Worm (Caenorhabditis elegans) whole organism, young adult: ENCODE data around the gene rin-1.

Experiments used
- F49E8.2 ChIP-seq: sonication (generic microtip); optimal IDR thresholded peaks from 3 replicates; lab custom pipeline; 2017; ENCODE audit warnings: missing genetic modification characterization, mild to moderate bottlenecking, missing compliant biosample characterization, antibody characterized with exemption, moderate library complexity; ENCODE audit not compliant: insufficient read depth
- ama-1 ChIP-seq, 3 experiments: fragments of 150-350 bp in 1 of 3; sonication (generic microtip) in 2 of 3; optimal IDR thresholded peaks; 2 replicates each; lab custom pipeline; 2014 to 2018; ENCODE audit warnings: missing biosample characterization in 2 of 3, missing genetic modification characterization in 2 of 3, missing genetic modification reagents in 2 of 3
- dpl-1 ChIP-seq: fragments of 150-350 bp; optimal IDR thresholded peaks from 2 replicates; lab custom pipeline; 2014; ENCODE audit warnings: missing biosample characterization, missing genetic modification reagents, missing genetic modification characterization
- egl-18 ChIP-seq: fragments of 200-800 bp; sonication (Bioruptor generic); IDR thresholded peaks from 2 replicates; pipeline ENCODE4 v1.3.6; 2022; ENCODE audit warnings: missing genetic modification reagents, missing genetic modification characterization, missing compliant biosample characterization
- hmg-1.2 ChIP-seq: fragments of 200-800 bp; sonication (Bioruptor generic); IDR thresholded peaks from 2 replicates; pipeline ENCODE4 v1.3.6; 2022; ENCODE audit warnings: missing genetic modification reagents, missing genetic modification characterization, missing compliant biosample characterization
- hmg-20 ChIP-seq: fragments of 200-800 bp; sonication (Bioruptor generic); IDR thresholded peaks from 2 replicates; pipeline ENCODE4 v1.3.6; 2022; ENCODE audit warnings: missing genetic modification reagents, missing genetic modification characterization, missing compliant biosample characterization
- lin-26 ChIP-seq: fragments of 200-800 bp; sonication (Bioruptor generic); IDR thresholded peaks from 2 replicates; pipeline ENCODE4 v1.3.6; 2022; ENCODE audit warnings: missing genetic modification reagents, missing genetic modification characterization, missing compliant biosample characterization
- lsl-1 ChIP-seq: fragments of 200-800 bp; sonication (Bioruptor generic); optimal IDR thresholded peaks from 2 replicates; lab custom pipeline; 2018; ENCODE audit warnings: mild to moderate bottlenecking, missing genetic modification characterization, moderate library complexity, missing compliant biosample characterization
- nhr-120 ChIP-seq: fragments of 200-800 bp; sonication (Bioruptor generic); IDR thresholded peaks from 2 replicates; pipeline ENCODE4 v1.3.6; 2022; ENCODE audit warnings: missing genetic modification characterization, missing compliant biosample characterization
- sea-2 ChIP-seq: fragments of 200-800 bp; sonication (Bioruptor generic); IDR thresholded peaks from 2 replicates; pipeline ENCODE4 v1.3.6; 2022; ENCODE audit warnings: missing genetic modification characterization, missing compliant biosample characterization
- snpc-4 ChIP-seq, 5 experiments: fragments of 150-350 bp in 1 of 5; sonication (generic microtip) in 4 of 5; optimal IDR thresholded peaks; 2 replicates each; lab custom pipeline; 2014 to 2018; ENCODE audit warnings: missing genetic modification characterization in 5 of 5, missing biosample characterization in 3 of 5, antibody characterized with exemption in 2 of 5, mild to moderate bottlenecking in 2 of 5, missing compliant biosample characterization in 2 of 5, missing genotype in 2 of 5, moderate library complexity in 2 of 5, missing genetic modification reagents in 1 of 5
- xnd-1 ChIP-seq: sonication (generic microtip); optimal IDR thresholded peaks from 2 replicates; lab custom pipeline; 2016; ENCODE audit warnings: missing genotype, missing genetic modification reagents, missing genetic modification characterization, missing compliant biosample characterization
- ztf-6 ChIP-seq: fragments of 200-800 bp; sonication (Bioruptor generic); IDR thresholded peaks from 2 replicates; pipeline ENCODE4 v1.3.6; 2022; ENCODE audit warnings: missing genetic modification reagents, missing genetic modification characterization, missing compliant biosample characterization

DNA sequence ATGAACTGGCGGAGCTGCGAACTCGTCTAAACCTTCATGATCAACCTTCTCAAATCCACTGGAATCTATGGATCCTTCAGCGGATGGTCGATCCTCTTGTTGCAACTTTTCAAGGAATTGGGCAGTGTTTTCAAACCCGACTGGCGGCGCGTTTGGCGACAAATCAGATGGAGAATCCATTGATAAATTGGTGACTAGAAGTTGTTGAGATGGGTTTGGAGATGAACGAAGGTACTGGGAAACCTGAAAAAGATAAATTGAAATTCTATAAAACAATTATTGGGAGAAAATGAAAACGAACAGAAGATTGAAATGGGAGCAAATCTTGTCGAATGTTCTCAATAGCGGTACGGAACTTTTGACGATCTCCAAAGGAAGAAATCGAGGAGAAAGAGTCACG is 22.7 kb upstream of the rin-1 start:
- TF ChIP-seq snpc-4 (GFP tag; optimal IDR thresholded peaks at IDR 0.05; lab: Kevin White, UChicago) (no peak), snpc-4 (tag; optimal IDR thresholded peaks at IDR 0.05; lab: Kevin White, UChicago) (no peak), lin-26 (GFP tag; lab: Robert Waterston, UW) (no peak), hmg-1.2 (GFP tag; lab: Robert Waterston, UW) (no peak), ama-1 (optimal IDR thresholded peaks at IDR 0.05; lab: Kevin White, UChicago) (no peak), ama-1 (GFP tag; optimal IDR thresholded peaks at IDR 0.05; lab: Kevin White, UChicago) (no peak), ztf-6 (GFP tag; lab: Robert Waterston, UW) (no peak), dpl-1 (GFP tag; lab: Kevin White, UChicago) (no peak), sea-2 (no peak), egl-18 (no peak), hmg-20 (GFP tag; lab: Robert Waterston, UW) (no peak), xnd-1 (tag; lab: Kevin White, UChicago) (no peak), nhr-120 (no peak), F49E8.2 (tag; lab: Kevin White, UChicago) (no peak), lsl-1 (GFP tag; lab: Kevin White, UChicago) (no peak)
